Fruit fly (Drosophila melanogaster): ENCODE data around the gene CG13078.
A peak's percentile ranks its signal among the peaks of the same experiment; 100 is the strongest.

CG13078 gene

dm6 chr2L:19548158-19548557 is 15.6 kb upstream of the CG13078 start, which contains the start of gene Tep4:
TSS of gene Tep4 (plus strand) at chr2L:19548507.
- TF ChIP-seq CG12605 (GFP tag; IDR thresholded peaks at IDR 0.05) (0 out of 2 replicates have a peak, but pooled peaks have one; percentile 7), CG10348 (GFP tag; IDR thresholded peaks at IDR 0.05) (no peak), EcR (GFP tag; optimal IDR thresholded peaks at IDR 0.05) (peak; percentile 31), fd96Ca (GFP tag; IDR thresholded peaks at IDR 0.05) (no peak), CG8159 (tag; optimal IDR thresholded peaks at IDR 0.05) (no peak)

dm6 chr2L:19549412-19549811 is 14.3 kb upstream of the CG13078 start:
- TF ChIP-seq Pif1B (GFP tag; optimal IDR thresholded peaks at IDR 0.05) (peak; percentile 53), Pif1A (GFP tag; optimal IDR thresholded peaks at IDR 0.05) (no peak), Snoo (tag; optimal IDR thresholded peaks at IDR 0.05) (peak; percentile 50), CG9948 (tag; optimal IDR thresholded peaks at IDR 0.05) (no peak), EcR (GFP tag; optimal IDR thresholded peaks at IDR 0.05) (peak; percentile 94), gl (tag; optimal IDR thresholded peaks at IDR 0.05) (peak; percentile 65), CG4496 (GFP tag; IDR thresholded peaks at IDR 0.05) (peak; percentile 89), CG17806 (tag; optimal IDR thresholded peaks at IDR 0.05) (no peak), CG34367 (tag; optimal IDR thresholded peaks at IDR 0.05) (peak; percentile 28)

- TF ChIP-seq Pif1A (GFP tag; optimal IDR thresholded peaks at IDR 0.05) (no peak), gl (tag; optimal IDR thresholded peaks at IDR 0.05) (peak; percentile 63)
Measured at dm6 chr2L:19565233-19565898, 1.6 kb downstream of the CG13078 start, which contains the start of gene CG13077. TSS of gene CG13077 (plus strand) at chr2L:19565863.

- TF ChIP-seq Snoo (tag; optimal IDR thresholded peaks at IDR 0.05) (no peak), Pif1A (GFP tag; optimal IDR thresholded peaks at IDR 0.05) (no peak), CG9948 (tag; optimal IDR thresholded peaks at IDR 0.05) (no peak), CG32121 (GFP tag; IDR thresholded peaks at IDR 0.05) (no peak), CG12605 (GFP tag; IDR thresholded peaks at IDR 0.05) (no peak), CG10348 (GFP tag; IDR thresholded peaks at IDR 0.05) (no peak), CG34367 (tag; optimal IDR thresholded peaks at IDR 0.05) (no peak), rn (GFP tag; IDR thresholded peaks at IDR 0.05) (no peak), CG13204 (GFP tag; optimal IDR thresholded peaks at IDR 0.05) (no peak), fd96Ca (GFP tag; IDR thresholded peaks at IDR 0.05) (no peak), CG4496 (GFP tag; IDR thresholded peaks at IDR 0.05) (no peak), CG17806 (tag; optimal IDR thresholded peaks at IDR 0.05) (no peak), gl (tag; optimal IDR thresholded peaks at IDR 0.05) (no peak)
Measured at dm6 chr2L:19567305-19567898, 3.7 kb downstream of the CG13078 start.

dm6 chr2L:19570806-19571254 is 7.1 kb downstream of the CG13078 start:
- no peak for TF ChIP-seq CG12605 (GFP tag; IDR thresholded peaks at IDR 0.05)
- TF ChIP-seq Pif1A (GFP tag; optimal IDR thresholded peaks at IDR 0.05), result peak; percentile 42
- TF ChIP-seq Ets98B (GFP tag; IDR thresholded peaks at IDR 0.05), result peak; percentile 25
- TF ChIP-seq CG32121 (GFP tag; IDR thresholded peaks at IDR 0.05), result peak; percentile 49
- peak; percentile 61 for TF ChIP-seq CG14655 (GFP tag; optimal IDR thresholded peaks at IDR 0.05)
- TF ChIP-seq CG8301 (tag; optimal IDR thresholded peaks at IDR 0.05), result peak; percentile 37
- no peak for TF ChIP-seq rn (GFP tag; IDR thresholded peaks at IDR 0.05)
- peak; percentile 1 for TF ChIP-seq Snoo (tag; optimal IDR thresholded peaks at IDR 0.05)
- TF ChIP-seq CG15710 (tag; optimal IDR thresholded peaks at IDR 0.05), result no peak
- peak; percentile 81 for TF ChIP-seq CG4496 (GFP tag; IDR thresholded peaks at IDR 0.05)
- peak; percentile 25 for TF ChIP-seq CG8159 (tag; optimal IDR thresholded peaks at IDR 0.05)
- 0 out of 3 replicates have a peak, but pooled peaks have one; percentile 43 for TF ChIP-seq fd96Ca (GFP tag; IDR thresholded peaks at IDR 0.05)

dm6 chr2L:19571574-19572495 is 8.1 kb downstream of the CG13078 start:
- no peak for TF ChIP-seq CG17806 (tag; optimal IDR thresholded peaks at IDR 0.05)
- TF ChIP-seq CG15710 (tag; optimal IDR thresholded peaks at IDR 0.05), result no peak
- no peak for TF ChIP-seq CG9948 (tag; optimal IDR thresholded peaks at IDR 0.05)
- peak; percentile 14 for TF ChIP-seq Pif1B (GFP tag; optimal IDR thresholded peaks at IDR 0.05)
- no peak for TF ChIP-seq CG4496 (GFP tag; IDR thresholded peaks at IDR 0.05)
- TF ChIP-seq CG8301 (tag; optimal IDR thresholded peaks at IDR 0.05), result no peak
- no peak for TF ChIP-seq Snoo (tag; optimal IDR thresholded peaks at IDR 0.05)
- peak; percentile 98 for TF ChIP-seq EcR (GFP tag; optimal IDR thresholded peaks at IDR 0.05)
- peak; percentile 27 for TF ChIP-seq CG14655 (GFP tag; optimal IDR thresholded peaks at IDR 0.05)
- peak; percentile 55; the same call in 1 of the 2 replicates for TF ChIP-seq CG12605 (GFP tag; IDR thresholded peaks at IDR 0.05)
- TF ChIP-seq Pif1A (GFP tag; optimal IDR thresholded peaks at IDR 0.05), result no peak
- no peak for TF ChIP-seq CG34367 (tag; optimal IDR thresholded peaks at IDR 0.05)
- peak; percentile 68 for TF ChIP-seq Ets98B (GFP tag; IDR thresholded peaks at IDR 0.05)
- TF ChIP-seq CG8159 (tag; optimal IDR thresholded peaks at IDR 0.05), result no peak
- TF ChIP-seq CG10348 (GFP tag; IDR thresholded peaks at IDR 0.05), result no peak
- TF ChIP-seq gl (tag; optimal IDR thresholded peaks at IDR 0.05), result no peak
- no peak for TF ChIP-seq rn (GFP tag; IDR thresholded peaks at IDR 0.05)
- no peak for TF ChIP-seq D1 (tag; optimal IDR thresholded peaks at IDR 0.05)
- peak; percentile 49; the same call in 1 of the 2 replicates for TF ChIP-seq CG32121 (GFP tag; IDR thresholded peaks at IDR 0.05)
- no peak; the same call in 2 of the 3 replicates for TF ChIP-seq fd96Ca (GFP tag; IDR thresholded peaks at IDR 0.05)
- TF ChIP-seq CG13204 (GFP tag; optimal IDR thresholded peaks at IDR 0.05), result no peak
